Fruit fly (Drosophila melanogaster): ENCODE data around the gene Klp31E.
A peak's percentile ranks its signal among the peaks of the same experiment; 100 is the strongest.

The Klp31E gene

dm6 chr2L:10466865-10467270, 53.1 kb downstream of the Klp31E start (continued):
- TF ChIP-seq CG8924 (tag; optimal IDR thresholded peaks at IDR 0.05) (peak; percentile 62), esg (GFP tag; conservative IDR thresholded peaks at IDR 0.05) (no peak; the same call in 1 of the 2 replicates), mirr (GFP tag; optimal IDR thresholded peaks at IDR 0.05) (no peak), ap (GFP tag; IDR thresholded peaks at IDR 0.05) (no peak), cato (GFP tag; optimal IDR thresholded peaks at IDR 0.05; ENCODE audit: borderline replicate concordance) (peak; percentile 18), YL-1 (GFP tag; optimal IDR thresholded peaks at IDR 0.05) (no peak), CG10979 (tag; optimal IDR thresholded peaks at IDR 0.05) (peak; percentile 80), CG31388 (GFP tag; optimal IDR thresholded peaks at IDR 0.05) (peak; percentile 40), CG9437 (GFP tag; optimal IDR thresholded peaks at IDR 0.05) (peak; percentile 72), Hsf (GFP tag; optimal IDR thresholded peaks at IDR 0.05) (peak; percentile 57), klu (GFP tag; IDR thresholded peaks at IDR 0.05) (no peak), CG14050 (GFP tag; IDR thresholded peaks at IDR 0.05) (no peak), CG16779 (GFP tag; IDR thresholded peaks at IDR 0.05) (no peak), CG18619 (GFP tag; optimal IDR thresholded peaks at IDR 0.05) (peak; percentile 49), CG12236 (GFP tag; optimal IDR thresholded peaks at IDR 0.05) (no peak), hbn (GFP tag; IDR thresholded peaks at IDR 0.05; ENCODE audit: partially characterized antibody) (no peak), sob (GFP tag; IDR thresholded peaks at IDR 0.05) (peak; percentile 57), croc (GFP tag; conservative IDR thresholded peaks at IDR 0.05) (peak; percentile 69), D19B (GFP tag; optimal IDR thresholded peaks at IDR 0.05) (peak; percentile 84), CG6765 (GFP tag; optimal IDR thresholded peaks at IDR 0.05) (no peak), seq (GFP tag; IDR thresholded peaks at IDR 0.05) (no peak), run (tag; optimal IDR thresholded peaks at IDR 0.05) (no peak), CG7556 (GFP tag; optimal IDR thresholded peaks at IDR 0.05) (peak; percentile 69), org-1 (GFP tag; optimal IDR thresholded peaks at IDR 0.05) (peak; percentile 51), CG42726 (GFP tag; IDR thresholded peaks at IDR 0.05; ENCODE audit: partially characterized antibody) (no peak), en (GFP tag; optimal IDR thresholded peaks at IDR 0.05) (peak; percentile 1), lmd (GFP tag; IDR thresholded peaks at IDR 0.05) (peak; percentile 80), CG11085 (GFP tag; IDR thresholded peaks at IDR 0.05) (no peak), br (optimal IDR thresholded peaks at IDR 0.05) (no peak), ewg (GFP tag; optimal IDR thresholded peaks at IDR 0.05) (peak; percentile 55), grau (tag; optimal IDR thresholded peaks at IDR 0.05) (peak; percentile 52), sens-2 (GFP tag; IDR thresholded peaks at IDR 0.05) (no peak), ash1 (GFP tag; optimal IDR thresholded peaks at IDR 0.05) (no peak), MBD-R2 (GFP tag; IDR thresholded peaks at IDR 0.05) (no peak), CG12391 (tag; optimal IDR thresholded peaks at IDR 0.05) (peak; percentile 50), dmrt11E (tag; optimal IDR thresholded peaks at IDR 0.05) (peak; percentile 53), CG11247 (GFP tag; IDR thresholded peaks at IDR 0.05) (no peak), CG11504 (tag; optimal IDR thresholded peaks at IDR 0.05) (peak; percentile 82), CG13894 (tag; optimal IDR thresholded peaks at IDR 0.05) (no peak), sd (tag; optimal IDR thresholded peaks at IDR 0.05) (peak; percentile 65), dm (GFP tag; optimal IDR thresholded peaks at IDR 0.05) (no peak), NC2α (GFP tag; optimal IDR thresholded peaks at IDR 0.05) (peak; percentile 50), ind (GFP tag; optimal IDR thresholded peaks at IDR 0.05) (peak; percentile 58), CG18599 (GFP tag; optimal IDR thresholded peaks at IDR 0.05) (peak; percentile 36), Chrac-16 (GFP tag; optimal IDR thresholded peaks at IDR 0.05) (peak; percentile 55), Drgx (GFP tag; IDR thresholded peaks at IDR 0.05) (0 out of 2 replicates have a peak, but pooled peaks have one; percentile 12), nerfin-1 (tag; optimal IDR thresholded peaks at IDR 0.05) (peak; percentile 50), Med (GFP tag) (peak; percentile 84), HHEX (GFP tag; optimal IDR thresholded peaks at IDR 0.05) (peak; percentile 53), so (GFP tag; IDR thresholded peaks at IDR 0.05) (0 out of 3 replicates have a peak, but pooled peaks have one; percentile 11), CG7786 (GFP tag; optimal IDR thresholded peaks at IDR 0.05) (peak; percentile 28), Blimp-1 (GFP tag; optimal IDR thresholded peaks at IDR 0.05) (peak; percentile 74)

Measured in whole organism, embryonic.